Fruit fly (Drosophila melanogaster): Measurements from ENCODE around the gene CG43185.

Gene CG43185

DNA sequence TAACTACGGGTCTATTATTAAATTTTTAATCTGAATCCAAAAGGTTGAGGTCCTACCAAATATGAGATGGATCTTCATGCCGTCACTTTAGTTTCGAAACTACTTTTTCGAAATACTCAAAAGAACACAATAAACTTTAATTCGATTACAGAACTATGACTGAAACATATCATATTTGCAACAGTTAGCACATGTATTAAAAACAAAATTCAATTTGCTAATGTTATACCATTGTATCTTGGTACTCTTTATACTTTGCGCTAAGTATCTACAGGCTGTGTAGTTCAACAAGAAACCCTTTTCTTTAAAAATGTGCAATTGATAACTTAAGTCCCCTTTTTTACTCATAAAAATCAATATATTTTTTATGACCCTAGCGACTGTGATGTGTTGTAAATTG lies at the start of gene CG43185, which contains the start of gene Sfp26Ac:
Gene CG43185, plus strand, starts transcription at position 215 of the 400 bp plus-strand sequence.
Gene Sfp26Ac, minus strand, starts transcription at position 101 of the 400 bp plus-strand sequence.
- TF ChIP-seq Sin3A (optimal IDR thresholded peaks at IDR 0.05), result no peak
- no peak for TF ChIP-seq h (optimal IDR thresholded peaks at IDR 0.05)
- no peak for TF ChIP-seq ttk (optimal IDR thresholded peaks at IDR 0.05)
- no peak for TF ChIP-seq insv (optimal IDR thresholded peaks at IDR 0.05)
- no peak for TF ChIP-seq psq (optimal IDR thresholded peaks at IDR 0.05)
- no peak for TF ChIP-seq Myc (optimal IDR thresholded peaks at IDR 0.05)

DNA sequence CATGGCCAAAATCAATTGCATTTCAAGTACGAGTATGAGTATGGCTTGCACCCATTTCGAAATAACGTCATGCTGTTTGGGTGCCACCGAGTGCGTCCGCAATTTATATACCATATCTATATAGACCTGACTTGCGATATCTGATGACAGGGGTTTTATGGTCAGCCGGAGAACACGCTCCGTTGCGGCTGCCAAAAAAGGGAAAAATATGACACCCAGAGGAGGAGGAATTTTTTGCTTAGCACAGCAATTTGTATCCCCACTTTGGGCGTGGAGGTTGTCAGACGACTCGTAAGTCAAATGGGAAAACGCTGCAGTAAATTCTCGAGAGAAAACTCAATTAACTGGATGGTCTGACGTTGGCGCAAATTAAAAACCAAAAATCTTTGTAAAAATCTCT lies 27.9 kb upstream of the CG43185 start:
- no peak for TF ChIP-seq psq (optimal IDR thresholded peaks at IDR 0.05)
- no peak for TF ChIP-seq insv (optimal IDR thresholded peaks at IDR 0.05)
- TF ChIP-seq Sin3A (optimal IDR thresholded peaks at IDR 0.05), result no peak
- no peak for TF ChIP-seq ttk (optimal IDR thresholded peaks at IDR 0.05)
- no peak for TF ChIP-seq h (optimal IDR thresholded peaks at IDR 0.05)

DNA sequence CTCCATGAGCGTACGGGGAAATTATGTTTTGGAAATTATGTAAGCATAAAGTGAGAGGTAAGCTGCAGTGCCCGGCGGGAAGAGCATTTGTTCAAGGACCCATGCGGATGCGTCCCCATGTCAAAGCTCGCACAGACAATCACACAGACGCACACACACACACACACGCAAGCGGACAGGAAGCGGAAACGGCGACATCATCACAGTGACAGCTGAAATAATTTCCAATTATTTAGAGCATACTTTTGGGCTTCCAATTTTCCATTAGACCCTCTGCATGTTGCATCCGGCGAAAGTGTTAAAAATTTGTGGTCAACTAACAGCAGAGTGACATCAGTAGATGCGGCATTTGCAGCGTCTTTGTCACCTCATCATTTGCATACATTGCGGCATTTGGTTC lies 17.9 kb upstream of the CG43185 start:
- no peak for TF ChIP-seq insv (optimal IDR thresholded peaks at IDR 0.05)
- no peak for TF ChIP-seq ttk (optimal IDR thresholded peaks at IDR 0.05)
- no peak for TF ChIP-seq Sin3A (optimal IDR thresholded peaks at IDR 0.05)
- no peak for TF ChIP-seq Myc (optimal IDR thresholded peaks at IDR 0.05)

DNA sequence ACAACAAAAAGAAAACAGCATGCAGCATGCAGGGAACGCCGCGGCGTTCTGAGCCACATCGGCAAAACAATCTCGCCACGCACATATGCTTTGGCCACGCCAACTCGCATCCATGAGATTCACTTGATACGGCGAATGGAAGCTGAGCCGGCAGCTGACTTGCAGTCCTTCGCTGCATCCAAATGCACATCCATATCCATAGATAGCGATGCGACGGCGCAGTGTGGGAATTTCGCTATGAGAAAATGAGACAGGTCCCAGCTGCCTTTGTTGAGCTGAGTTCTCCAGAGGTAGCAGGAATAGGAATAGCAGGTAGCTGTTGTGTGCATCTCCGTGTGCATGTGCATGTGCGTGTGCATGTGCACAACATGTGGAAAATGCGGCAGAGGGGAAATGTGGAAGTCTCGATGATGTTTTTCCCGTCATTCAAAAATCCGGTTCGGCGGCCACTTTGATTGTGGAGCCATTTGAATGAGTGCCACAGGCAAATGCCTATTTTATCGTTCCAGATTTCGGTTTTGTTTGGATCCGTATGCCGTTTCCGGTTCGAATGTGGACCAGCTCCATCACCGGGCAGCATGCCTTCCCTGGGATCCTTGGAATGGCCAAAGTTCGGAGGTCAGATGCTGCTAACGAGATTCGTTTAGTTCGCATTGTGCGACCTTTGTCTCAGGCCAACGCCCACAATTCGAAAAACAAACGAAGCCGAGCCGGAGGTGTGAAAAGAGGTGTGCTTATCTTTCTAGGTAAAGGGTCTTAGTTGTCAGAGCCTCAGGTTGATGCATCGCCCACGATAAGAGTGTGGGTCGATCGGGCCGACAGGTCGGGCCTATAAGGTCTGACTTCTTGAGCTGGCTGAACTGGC lies 13.6 kb upstream of the CG43185 start:
- TF ChIP-seq h (optimal IDR thresholded peaks at IDR 0.05) (no peak), ttk (optimal IDR thresholded peaks at IDR 0.05) (no peak), Myc (optimal IDR thresholded peaks at IDR 0.05) (no peak), insv (optimal IDR thresholded peaks at IDR 0.05) (no peak), psq (optimal IDR thresholded peaks at IDR 0.05) (no peak)

DNA sequence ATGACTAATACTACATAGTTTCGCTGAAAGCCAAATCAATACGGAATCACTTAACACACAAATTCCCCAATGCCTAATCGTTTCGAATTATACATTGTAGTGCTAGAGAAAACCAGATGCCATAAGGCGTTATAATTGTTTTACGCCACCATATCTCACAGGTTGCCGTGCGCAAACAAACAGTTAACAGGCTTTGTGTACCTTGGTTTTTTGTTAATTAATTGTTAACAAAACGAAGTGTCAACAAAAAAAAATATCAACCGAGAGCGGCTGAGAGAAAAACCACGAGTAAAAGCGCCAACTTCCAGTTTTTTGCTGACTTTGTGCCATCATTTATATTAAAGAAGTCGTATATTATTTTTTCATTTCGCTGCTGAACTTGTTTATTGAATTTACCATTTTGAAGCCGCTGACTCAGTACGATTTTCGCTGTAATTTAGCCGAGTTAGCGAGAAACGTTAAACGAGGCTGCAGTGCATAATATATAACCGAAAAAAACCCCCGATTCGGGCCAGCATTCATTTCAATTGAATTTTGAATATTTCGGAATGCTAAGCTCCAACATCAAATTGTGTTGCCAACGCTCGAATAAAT lies 8.1 kb upstream of the CG43185 start:
- TF ChIP-seq Sin3A (optimal IDR thresholded peaks at IDR 0.05) (no peak), insv (optimal IDR thresholded peaks at IDR 0.05) (no peak), Myc (optimal IDR thresholded peaks at IDR 0.05) (no peak), ttk (optimal IDR thresholded peaks at IDR 0.05) (no peak)

DNA sequence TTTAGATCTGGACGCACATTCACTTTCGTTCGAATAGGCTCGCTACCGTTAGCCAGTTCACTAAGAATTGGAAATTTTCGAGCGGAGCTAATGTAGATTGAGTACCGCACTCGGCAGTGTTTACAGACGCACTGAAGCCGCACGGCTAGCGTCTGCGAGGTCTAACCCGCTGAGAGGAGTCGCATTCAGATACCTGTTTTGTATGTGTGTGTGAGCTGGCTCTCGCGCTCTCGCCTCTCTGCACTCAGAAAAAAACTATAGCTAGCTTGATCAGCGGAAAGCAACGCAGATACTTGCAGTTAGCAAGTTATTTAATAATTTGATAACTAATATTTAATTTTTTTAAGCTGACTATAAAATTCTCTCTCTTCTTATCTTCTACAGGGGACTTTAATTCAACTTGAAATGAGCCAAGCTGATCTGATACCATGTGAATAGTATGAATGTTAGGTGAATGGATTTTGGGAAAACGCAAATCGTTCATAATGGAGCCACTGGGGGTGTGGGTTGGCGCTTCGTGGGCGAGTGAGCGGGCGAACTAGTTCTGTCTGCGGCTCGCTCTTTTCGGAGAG lies 5.2 kb upstream of the CG43185 start, which contains the start of gene rau:
Gene rau, minus strand, starts transcription at position 136 of the 572 bp plus-strand sequence.
- TF ChIP-seq insv (optimal IDR thresholded peaks at IDR 0.05) (no peak), Sin3A (optimal IDR thresholded peaks at IDR 0.05) (no peak), Myc (optimal IDR thresholded peaks at IDR 0.05) (no peak), h (optimal IDR thresholded peaks at IDR 0.05) (no peak), ttk (optimal IDR thresholded peaks at IDR 0.05) (no peak), psq (optimal IDR thresholded peaks at IDR 0.05) (no peak)

DNA sequence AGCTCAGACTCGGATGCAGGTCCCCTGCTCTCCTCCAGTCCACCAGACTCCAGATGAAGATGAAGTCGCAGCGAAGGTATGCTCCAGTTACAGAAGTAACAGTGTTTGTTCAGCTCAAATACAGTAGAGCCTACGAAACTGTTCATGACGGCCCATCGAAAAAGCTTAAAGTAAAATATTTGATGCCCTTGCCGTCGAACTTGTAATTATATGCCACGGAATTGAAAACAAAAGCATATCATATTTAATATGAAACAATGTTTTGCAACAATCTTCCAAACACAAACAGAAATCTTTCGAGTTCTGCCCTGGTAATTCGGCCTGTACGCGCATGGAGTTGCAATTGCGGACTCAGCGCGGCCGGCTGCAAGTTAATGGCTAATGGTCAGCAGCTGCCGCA lies 3.5 kb upstream of the CG43185 start:
- TF ChIP-seq insv (optimal IDR thresholded peaks at IDR 0.05) (no peak), ttk (optimal IDR thresholded peaks at IDR 0.05) (no peak), Sin3A (optimal IDR thresholded peaks at IDR 0.05) (no peak), psq (optimal IDR thresholded peaks at IDR 0.05) (no peak), Myc (optimal IDR thresholded peaks at IDR 0.05) (no peak), h (optimal IDR thresholded peaks at IDR 0.05) (no peak)

DNA sequence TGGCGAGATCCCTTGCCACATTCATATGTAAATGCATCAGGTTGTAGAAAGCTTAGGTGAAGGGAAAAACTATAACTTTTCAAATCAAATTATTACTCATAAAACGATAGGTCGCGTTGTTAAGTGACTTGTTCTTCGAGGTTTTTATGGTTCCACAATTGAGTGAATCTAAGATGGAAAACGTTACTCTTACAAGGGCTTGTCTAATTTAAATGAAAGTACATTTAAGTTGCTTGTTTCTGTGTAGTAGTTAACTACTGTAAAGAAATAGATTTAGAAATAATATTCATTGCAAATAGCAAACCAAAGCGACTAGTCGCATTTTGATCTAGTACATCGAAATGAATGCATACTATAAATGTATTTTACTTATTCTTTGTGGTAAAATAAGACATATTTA lies 1.2 kb upstream of the CG43185 start, which contains the start of gene CG44574:
Gene CG44574, plus strand, starts transcription at position 301 of the 400 bp plus-strand sequence.
- TF ChIP-seq insv (optimal IDR thresholded peaks at IDR 0.05) (no peak), psq (optimal IDR thresholded peaks at IDR 0.05) (no peak)

DNA sequence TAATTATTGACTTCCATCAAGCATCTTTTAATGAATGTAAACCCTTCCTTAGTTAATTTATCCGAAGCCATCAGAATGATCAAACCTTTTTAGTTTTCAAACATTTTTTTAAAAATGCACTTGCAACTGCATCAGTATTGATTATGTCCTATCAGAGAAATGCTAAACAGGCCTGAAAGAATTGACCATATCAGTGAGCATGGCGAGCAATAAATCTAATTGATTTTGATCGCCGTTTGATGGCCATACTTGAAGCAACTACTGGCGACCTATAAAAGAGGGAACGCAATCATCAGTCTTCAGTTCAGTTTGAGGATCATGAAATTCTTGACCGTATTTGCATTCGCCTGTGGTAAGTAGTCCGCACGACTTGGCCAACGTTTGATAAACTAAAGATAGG lies 1.0 kb downstream of the CG43185 start, which contains the start of gene CG9029:
Gene CG9029, plus strand, starts transcription at position 301 of the 400 bp plus-strand sequence.
- TF ChIP-seq psq (optimal IDR thresholded peaks at IDR 0.05), result no peak
- no peak for TF ChIP-seq Sin3A (optimal IDR thresholded peaks at IDR 0.05)
- no peak for TF ChIP-seq insv (optimal IDR thresholded peaks at IDR 0.05)

DNA sequence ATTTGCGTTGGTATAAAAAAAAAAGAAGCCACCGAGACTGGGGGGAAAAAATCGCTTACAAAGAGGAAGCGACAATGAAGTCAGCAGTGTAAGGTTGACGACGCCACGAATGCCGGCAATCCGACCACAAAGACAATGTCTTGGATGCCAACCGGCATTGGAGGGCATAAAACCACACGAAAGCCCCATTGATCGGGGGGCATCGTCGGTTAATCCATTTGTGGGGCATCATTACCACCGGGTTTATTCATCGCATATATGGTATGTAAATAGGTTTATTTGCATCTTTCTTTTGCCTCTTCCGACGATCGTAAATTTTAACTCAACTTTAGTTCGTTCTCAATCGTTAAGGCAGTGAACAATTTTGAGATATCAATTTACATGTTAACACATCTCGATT lies 2.3 kb downstream of the CG43185 start:
- TF ChIP-seq ttk (optimal IDR thresholded peaks at IDR 0.05), result no peak
- no peak for TF ChIP-seq psq (optimal IDR thresholded peaks at IDR 0.05)
- TF ChIP-seq Myc (optimal IDR thresholded peaks at IDR 0.05), result no peak
- TF ChIP-seq Sin3A (optimal IDR thresholded peaks at IDR 0.05), result no peak
- no peak for TF ChIP-seq h (optimal IDR thresholded peaks at IDR 0.05)

DNA sequence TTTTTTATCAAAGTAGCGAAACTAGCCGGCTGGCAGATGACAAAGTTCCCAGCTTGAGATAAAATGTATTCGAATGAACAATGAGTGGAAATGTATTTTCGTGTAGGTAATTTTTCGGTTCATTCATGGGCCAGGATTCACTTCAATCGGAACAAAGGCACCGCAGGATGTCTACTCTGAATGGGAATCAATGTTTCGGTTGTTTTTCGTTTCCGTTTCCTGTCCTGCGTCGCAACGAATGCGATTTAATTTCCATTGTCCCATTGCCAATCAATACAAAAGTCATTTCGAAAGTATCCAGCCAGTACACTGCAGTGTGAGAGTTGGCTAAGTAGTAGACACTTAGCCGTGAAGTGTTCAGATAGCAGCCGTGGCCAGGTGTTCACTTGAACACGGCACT lies 5.9 kb downstream of the CG43185 start:
- TF ChIP-seq Sin3A (optimal IDR thresholded peaks at IDR 0.05) (no peak), h (optimal IDR thresholded peaks at IDR 0.05) (no peak)

DNA sequence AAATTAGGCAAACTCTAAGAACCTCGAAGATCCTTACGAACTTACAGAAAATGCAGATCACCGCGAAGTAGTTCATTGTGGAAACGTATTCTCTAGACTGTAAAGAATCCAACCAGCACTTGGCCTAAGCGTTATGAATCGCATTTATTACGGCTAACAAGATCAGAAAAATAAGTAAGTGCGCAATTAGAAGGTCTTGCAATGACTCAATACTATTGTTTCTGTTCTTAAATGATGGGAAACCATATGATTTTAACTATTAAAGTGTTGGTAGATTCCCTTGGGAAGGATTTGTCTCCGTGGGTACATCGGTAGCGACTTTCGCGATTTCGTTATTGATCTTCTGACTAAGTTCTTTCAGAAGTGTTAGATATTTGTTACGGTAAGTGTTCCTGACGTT lies 8.1 kb downstream of the CG43185 start, which contains the start of gene Acp26Ab:
Gene Acp26Ab, minus strand, starts transcription at position 101 of the 400 bp plus-strand sequence.
- TF ChIP-seq Myc (optimal IDR thresholded peaks at IDR 0.05) (no peak), Sin3A (optimal IDR thresholded peaks at IDR 0.05) (no peak), h (optimal IDR thresholded peaks at IDR 0.05) (no peak), insv (optimal IDR thresholded peaks at IDR 0.05) (no peak), psq (optimal IDR thresholded peaks at IDR 0.05) (no peak), ttk (optimal IDR thresholded peaks at IDR 0.05) (no peak)
